Worm (Caenorhabditis elegans): ENCODE data around the gene srb-18.

ce11 chrV:7558693-7559092, 43.7 kb downstream of the srb-18 start, which contains the start of gene ets-7:
- TF ChIP-seq hmg-4 (GFP tag; optimal IDR thresholded peaks at IDR 0.05) (no peak), pes-1 (GFP tag; IDR thresholded peaks at IDR 0.05) (no peak), tbx-11 (GFP tag; IDR thresholded peaks at IDR 0.05) (no peak), ama-1 (optimal IDR thresholded peaks at IDR 0.05) (no peak), aly-1 (tag; optimal IDR thresholded peaks at IDR 0.05) (no peak), ets-7 (tag; optimal IDR thresholded peaks at IDR 0.05) (no peak), F13C5.2 (tag; optimal IDR thresholded peaks at IDR 0.05) (no peak)
